ENCODE assay signal across 1 fruit fly cellular context in the genomic region with DNA sequence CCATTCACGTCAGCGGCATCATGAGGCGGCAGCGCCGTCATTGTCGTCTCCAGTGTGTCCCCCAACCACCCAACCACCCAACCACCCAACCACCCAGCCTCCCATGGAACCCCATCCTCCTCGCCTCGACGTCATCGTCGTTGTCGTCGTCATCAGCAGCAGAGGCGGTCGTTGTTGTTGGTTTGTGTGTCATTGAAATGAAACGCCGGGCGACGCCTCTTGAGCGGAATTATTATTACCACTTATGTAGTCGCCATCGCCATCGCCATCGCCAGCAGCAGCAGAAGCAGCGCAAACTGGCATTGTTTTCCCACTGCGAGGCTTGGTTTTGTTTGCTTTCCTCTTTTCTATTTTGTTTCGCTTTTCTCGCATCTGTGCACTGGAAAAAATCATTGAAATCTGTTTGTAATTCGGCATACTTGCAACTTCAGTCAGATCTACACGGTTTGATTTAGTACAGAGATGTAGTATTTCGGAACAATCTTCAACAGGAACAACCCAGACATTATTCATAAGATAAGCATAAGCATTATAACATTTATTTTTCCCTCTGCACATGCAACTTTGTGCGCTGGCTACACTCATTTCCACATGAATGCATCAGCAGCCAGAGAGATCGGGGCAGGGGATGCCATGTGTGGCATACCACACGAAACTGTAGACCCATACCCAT.
TF ChIP-seq lines count a peak whose summit lies in the region.

No protein-coding gene starts in this region.

TF ChIP-seq in whole organism, embryonic, 481 proteins besides CTCF, POLR2A, EP300 and RAD21 (continued from another document and continues in another):
- TF ChIP-seq cwo (GFP tag; optimal IDR thresholded peaks at IDR 0.05; lab: Kevin White, UChicago), result peak; percentile 64
- TF ChIP-seq Jarid2 (GFP tag; optimal IDR thresholded peaks at IDR 0.05; lab: Kevin White, UChicago), result peak; percentile 81
- peak; percentile 47; the same call in 1 of the 3 replicates for TF ChIP-seq C15 (GFP tag; IDR thresholded peaks at IDR 0.05; lab: Robert Waterston, UW)
- no peak for TF ChIP-seq CkIIα-i1 (GFP tag; IDR thresholded peaks at IDR 0.05; lab: Robert Waterston, UW)
- peak; percentile 81 for TF ChIP-seq CG15479 (GFP tag; optimal IDR thresholded peaks at IDR 0.05; lab: Kevin White, UChicago)
- TF ChIP-seq Doc2 (GFP tag; IDR thresholded peaks at IDR 0.05; lab: Robert Waterston, UW), result no peak
- TF ChIP-seq CG13894 (tag; optimal IDR thresholded peaks at IDR 0.05; lab: Kevin White, UChicago), result no peak
- TF ChIP-seq tio (GFP tag; optimal IDR thresholded peaks at IDR 0.05; lab: Kevin White, UChicago), result peak; percentile 94
- TF ChIP-seq ham (GFP tag; IDR thresholded peaks at IDR 0.05; lab: Robert Waterston, UW), result no peak
- peak; percentile 91 for TF ChIP-seq CG10431 (GFP tag; optimal IDR thresholded peaks at IDR 0.05; lab: Kevin White, UChicago)
- no peak for TF ChIP-seq pzg (GFP tag; optimal IDR thresholded peaks at IDR 0.05; lab: Kevin White, UChicago)
- TF ChIP-seq Gug (GFP tag; IDR thresholded peaks at IDR 0.05; lab: Robert Waterston, UW), result peak; percentile 92
- TF ChIP-seq CG9876 (GFP tag; optimal IDR thresholded peaks at IDR 0.05; lab: Kevin White, UChicago), result peak; percentile 94
- TF ChIP-seq hth (optimal IDR thresholded peaks at IDR 0.05; lab: Kevin White, UChicago), result no peak
- TF ChIP-seq Spps (tag; optimal IDR thresholded peaks at IDR 0.05; lab: Kevin White, UChicago), result peak; percentile 99
- TF ChIP-seq CG9817 (tag; optimal IDR thresholded peaks at IDR 0.05; lab: Kevin White, UChicago), result peak; percentile 41
- TF ChIP-seq bab2 (GFP tag; optimal IDR thresholded peaks at IDR 0.05; lab: Kevin White, UChicago), result peak; percentile 98
- TF ChIP-seq HLH3B (GFP tag; IDR thresholded peaks at IDR 0.05; lab: Robert Waterston, UW), result peak; percentile 95
- TF ChIP-seq hb (GFP tag; IDR thresholded peaks at IDR 0.05; lab: Robert Waterston, UW; ENCODE audit: partially characterized antibody), result no peak
- peak; percentile 67 for TF ChIP-seq CG3847 (GFP tag; IDR thresholded peaks at IDR 0.05; lab: Robert Waterston, UW)
- peak; percentile 81 for TF ChIP-seq seq (GFP tag; IDR thresholded peaks at IDR 0.05; lab: Robert Waterston, UW)
- TF ChIP-seq CG43689 (GFP tag; IDR thresholded peaks at IDR 0.05; lab: Robert Waterston, UW), result peak; percentile 57; the same call in 1 of the 2 replicates
- TF ChIP-seq dm (GFP tag; optimal IDR thresholded peaks at IDR 0.05; lab: Kevin White, UChicago), result peak; percentile 95
- peak; percentile 99 for TF ChIP-seq CG2712 (tag; optimal IDR thresholded peaks at IDR 0.05; lab: Kevin White, UChicago)
- peak; percentile 80; the same call in 2 of the 3 replicates for TF ChIP-seq z (GFP tag; IDR thresholded peaks at IDR 0.05; lab: Robert Waterston, UW)
- TF ChIP-seq ewg (GFP tag; optimal IDR thresholded peaks at IDR 0.05; lab: Kevin White, UChicago), result peak; percentile 97
- TF ChIP-seq abd-A (tag; optimal IDR thresholded peaks at IDR 0.05; lab: Kevin White, UChicago), result peak; percentile 53
- no peak for TF ChIP-seq CG3995 (GFP tag; optimal IDR thresholded peaks at IDR 0.05; lab: Kevin White, UChicago)
- TF ChIP-seq CG4730 (GFP tag; IDR thresholded peaks at IDR 0.05; lab: Robert Waterston, UW), result peak; percentile 89
- peak; percentile 97 for TF ChIP-seq CG10209 (GFP tag; optimal IDR thresholded peaks at IDR 0.05; lab: Kevin White, UChicago)
- TF ChIP-seq repo (GFP tag; optimal IDR thresholded peaks at IDR 0.05; lab: Kevin White, UChicago), result peak; percentile 97
- TF ChIP-seq CG16863 (GFP tag; optimal IDR thresholded peaks at IDR 0.05; lab: Kevin White, UChicago), result peak; percentile 98
- peak; percentile 90 for TF ChIP-seq CG9437 (GFP tag; optimal IDR thresholded peaks at IDR 0.05; lab: Kevin White, UChicago)
- peak; percentile 88 for TF ChIP-seq CG15073 (GFP tag; optimal IDR thresholded peaks at IDR 0.05; lab: Kevin White, UChicago)
- no peak for TF ChIP-seq sna (GFP tag; IDR thresholded peaks at IDR 0.05; lab: Robert Waterston, UW; ENCODE audit: partially characterized antibody)
- peak; percentile 98 for TF ChIP-seq CG11398 (GFP tag; optimal IDR thresholded peaks at IDR 0.05; lab: Kevin White, UChicago)
- TF ChIP-seq CG30020 (tag; optimal IDR thresholded peaks at IDR 0.05; lab: Kevin White, UChicago), result peak; percentile 82
- TF ChIP-seq phol (tag; optimal IDR thresholded peaks at IDR 0.05; lab: Kevin White, UChicago), result peak; percentile 98
- TF ChIP-seq Deaf1 (tag; optimal IDR thresholded peaks at IDR 0.05; lab: Kevin White, UChicago), result peak; percentile 72
- peak; percentile 88 for TF ChIP-seq CG14050 (GFP tag; IDR thresholded peaks at IDR 0.05; lab: Robert Waterston, UW)
- TF ChIP-seq CG17186 (GFP tag; optimal IDR thresholded peaks at IDR 0.05; lab: Kevin White, UChicago), result peak; percentile 97
- TF ChIP-seq Hey (tag; optimal IDR thresholded peaks at IDR 0.05; lab: Kevin White, UChicago), result peak; percentile 16
- peak; percentile 66 for TF ChIP-seq toy (GFP tag; IDR thresholded peaks at IDR 0.05; lab: Robert Waterston, UW)
- TF ChIP-seq ERR (GFP tag; optimal IDR thresholded peaks at IDR 0.05; lab: Kevin White, UChicago), result peak; percentile 86
- peak; percentile 58; the same call in 1 of the 2 replicates for TF ChIP-seq CG32532 (GFP tag; IDR thresholded peaks at IDR 0.05; lab: Robert Waterston, UW)
- TF ChIP-seq otp (GFP tag; IDR thresholded peaks at IDR 0.05; lab: Robert Waterston, UW), result peak; percentile 98
- no peak for TF ChIP-seq Doc3 (GFP tag; IDR thresholded peaks at IDR 0.05; lab: Robert Waterston, UW; ENCODE audit: partially characterized antibody)
- peak; percentile 91 to 94 for TF ChIP-seq Hr51 (GFP tag; optimal IDR thresholded peaks at IDR 0.05; lab: Kevin White, UChicago)
- TF ChIP-seq Lhr (GFP tag; optimal IDR thresholded peaks at IDR 0.05; lab: Kevin White, UChicago), result peak; percentile 98
- no peak for TF ChIP-seq al (GFP tag; IDR thresholded peaks at IDR 0.05; lab: Robert Waterston, UW)
- TF ChIP-seq CG8765 (GFP tag; IDR thresholded peaks at IDR 0.05; lab: Robert Waterston, UW), result peak; percentile 97
- peak; percentile 29 for TF ChIP-seq gfzf (GFP tag; optimal IDR thresholded peaks at IDR 0.05; lab: Kevin White, UChicago)
- peak; percentile 95 for TF ChIP-seq CG17568 (GFP tag; optimal IDR thresholded peaks at IDR 0.05; lab: Kevin White, UChicago)
- peak; percentile 89 for TF ChIP-seq dimm (GFP tag; IDR thresholded peaks at IDR 0.05; lab: Robert Waterston, UW)
- TF ChIP-seq Bdp1 (GFP tag; optimal IDR thresholded peaks at IDR 0.05; lab: Kevin White, UChicago), result peak; percentile 92
- TF ChIP-seq CG8388 (GFP tag; optimal IDR thresholded peaks at IDR 0.05; lab: Kevin White, UChicago), result peak; percentile 98
- TF ChIP-seq vfl (GFP tag; optimal IDR thresholded peaks at IDR 0.05; lab: Kevin White, UChicago), result peak; percentile 72
- TF ChIP-seq CG1832 (GFP tag; optimal IDR thresholded peaks at IDR 0.05; lab: Kevin White, UChicago), result no peak
- TF ChIP-seq oc (tag; optimal IDR thresholded peaks at IDR 0.05; lab: Kevin White, UChicago), result peak; percentile 99
- TF ChIP-seq p53 (GFP tag; optimal IDR thresholded peaks at IDR 0.05; lab: Kevin White, UChicago), result peak; percentile 90
- TF ChIP-seq Drgx (GFP tag; IDR thresholded peaks at IDR 0.05; lab: Robert Waterston, UW), result peak; percentile 97
- TF ChIP-seq CG32772 (GFP tag; IDR thresholded peaks at IDR 0.05; lab: Robert Waterston, UW), result peak; percentile 96
- peak; percentile 97 for TF ChIP-seq en (GFP tag; optimal IDR thresholded peaks at IDR 0.05; lab: Kevin White, UChicago)
- no peak for TF ChIP-seq amos (GFP tag; IDR thresholded peaks at IDR 0.05; lab: Robert Waterston, UW; ENCODE audit: partially characterized antibody)
- TF ChIP-seq nerfin-2 (GFP tag; IDR thresholded peaks at IDR 0.05; lab: Robert Waterston, UW; ENCODE audit: partially characterized antibody), result no peak
- TF ChIP-seq CG1529 (GFP tag; optimal IDR thresholded peaks at IDR 0.05; lab: Kevin White, UChicago), result peak; percentile 99
- peak; percentile 87 for TF ChIP-seq Fer3 (tag; optimal IDR thresholded peaks at IDR 0.05; lab: Kevin White, UChicago)
- peak; percentile 49 to 68 for TF ChIP-seq crp (GFP tag; optimal IDR thresholded peaks at IDR 0.05; lab: Kevin White, UChicago)
- TF ChIP-seq H2.0 (GFP tag; IDR thresholded peaks at IDR 0.05; lab: Robert Waterston, UW), result peak; percentile 88
- no peak for TF ChIP-seq CG34224 (GFP tag; IDR thresholded peaks at IDR 0.05; lab: Robert Waterston, UW; ENCODE audit: partially characterized antibody)
- peak; percentile 98 for TF ChIP-seq chm (GFP tag; IDR thresholded peaks at IDR 0.05; lab: Robert Waterston, UW)
- peak; percentile 74 for TF ChIP-seq Ada2b (GFP tag; IDR thresholded peaks at IDR 0.05; lab: Robert Waterston, UW)
- TF ChIP-seq peb (GFP tag; IDR thresholded peaks at IDR 0.05; lab: Robert Waterston, UW), result peak; percentile 95
- TF ChIP-seq CG10321 (GFP tag; IDR thresholded peaks at IDR 0.05; lab: Robert Waterston, UW), result 0 out of 2 replicates have a peak, but pooled peaks have one; percentile 6
- no peak for TF ChIP-seq Lpt (GFP tag; optimal IDR thresholded peaks at IDR 0.05; lab: Kevin White, UChicago)
- TF ChIP-seq CG18262 (tag; optimal IDR thresholded peaks at IDR 0.05; lab: Kevin White, UChicago), result peak; percentile 100
- TF ChIP-seq insv (GFP tag; optimal IDR thresholded peaks at IDR 0.05; lab: Kevin White, UChicago), result peak; percentile 21 to 56
- TF ChIP-seq CG12769 (tag; optimal IDR thresholded peaks at IDR 0.05; lab: Kevin White, UChicago), result peak; percentile 93
- TF ChIP-seq sob (GFP tag; IDR thresholded peaks at IDR 0.05; lab: Robert Waterston, UW), result peak; percentile 85
- TF ChIP-seq cg (GFP tag; optimal IDR thresholded peaks at IDR 0.05; lab: Kevin White, UChicago), result peak; percentile 21
- TF ChIP-seq CG7372 (GFP tag; IDR thresholded peaks at IDR 0.05; lab: Robert Waterston, UW), result peak; percentile 81
- peak; percentile 97 for TF ChIP-seq Hsf (GFP tag; optimal IDR thresholded peaks at IDR 0.05; lab: Kevin White, UChicago)
- peak; percentile 87 for TF ChIP-seq Bteb2 (GFP tag; optimal IDR thresholded peaks at IDR 0.05; lab: Kevin White, UChicago)
- TF ChIP-seq CG10267 (tag; optimal IDR thresholded peaks at IDR 0.05; lab: Kevin White, UChicago), result peak; percentile 97
- peak; percentile 92 for TF ChIP-seq her (GFP tag; optimal IDR thresholded peaks at IDR 0.05; lab: Kevin White, UChicago)
- TF ChIP-seq CG1603 (tag; optimal IDR thresholded peaks at IDR 0.05; lab: Kevin White, UChicago), result peak; percentile 99
- peak; percentile 98 for TF ChIP-seq CG8089 (GFP tag; optimal IDR thresholded peaks at IDR 0.05; lab: Kevin White, UChicago)
- TF ChIP-seq Myb (GFP tag; optimal IDR thresholded peaks at IDR 0.05; lab: Kevin White, UChicago), result peak; percentile 83
- TF ChIP-seq trem (tag; optimal IDR thresholded peaks at IDR 0.05; lab: Kevin White, UChicago), result peak; percentile 97
- peak; percentile 97 for TF ChIP-seq CG15601 (tag; optimal IDR thresholded peaks at IDR 0.05; lab: Kevin White, UChicago)
- TF ChIP-seq Stat92E (GFP tag; optimal IDR thresholded peaks at IDR 0.05; lab: Kevin White, UChicago), result peak in 1 of 3 experiments; percentile 98
- TF ChIP-seq CG8359 (GFP tag; optimal IDR thresholded peaks at IDR 0.05; lab: Kevin White, UChicago; ENCODE audit: borderline replicate concordance), result peak; percentile 95
- TF ChIP-seq Trl (optimal IDR thresholded peaks at IDR 0.05; lab: Kevin White, UChicago), result no peak
- TF ChIP-seq Trl (GFP tag; optimal IDR thresholded peaks at IDR 0.05; lab: Kevin White, UChicago), result peak; percentile 98
- TF ChIP-seq grn (GFP tag; optimal IDR thresholded peaks at IDR 0.05; lab: Kevin White, UChicago), result peak; percentile 77
- TF ChIP-seq emc (GFP tag; optimal IDR thresholded peaks at IDR 0.05; lab: Kevin White, UChicago), result peak; percentile 79
- peak; percentile 95 for TF ChIP-seq tx (GFP tag; optimal IDR thresholded peaks at IDR 0.05; lab: Kevin White, UChicago)
- TF ChIP-seq rib (GFP tag; IDR thresholded peaks at IDR 0.05; lab: Robert Waterston, UW), result peak; percentile 74; the same call in 1 of the 2 replicates
- TF ChIP-seq grau (tag; optimal IDR thresholded peaks at IDR 0.05; lab: Kevin White, UChicago), result peak; percentile 94
- no peak for TF ChIP-seq Dll (GFP tag; IDR thresholded peaks at IDR 0.05; lab: Robert Waterston, UW; ENCODE audit: partially characterized antibody)
- TF ChIP-seq CG15269 (tag; optimal IDR thresholded peaks at IDR 0.05; lab: Kevin White, UChicago), result peak; percentile 84
- no peak for TF ChIP-seq hkb (optimal IDR thresholded peaks at IDR 0.05; lab: Kevin White, UChicago)
- TF ChIP-seq hkb (GFP tag; IDR thresholded peaks at IDR 0.05; lab: Robert Waterston, UW), result peak; percentile 94
- peak; percentile 95 for TF ChIP-seq Elba2 (GFP tag; optimal IDR thresholded peaks at IDR 0.05; lab: Kevin White, UChicago)
- peak; percentile 94 for TF ChIP-seq ranshi (GFP tag; IDR thresholded peaks at IDR 0.05; lab: Robert Waterston, UW)
- TF ChIP-seq sqz (GFP tag; optimal IDR thresholded peaks at IDR 0.05; lab: Kevin White, UChicago), result peak; percentile 93
- TF ChIP-seq aop (GFP tag; IDR thresholded peaks at IDR 0.05; lab: Robert Waterston, UW), result peak; percentile 93
- TF ChIP-seq mld (GFP tag; IDR thresholded peaks at IDR 0.05; lab: Robert Waterston, UW; ENCODE audit: partially characterized antibody), result no peak
- peak; percentile 91 for TF ChIP-seq CG6272 (GFP tag; IDR thresholded peaks at IDR 0.05; lab: Robert Waterston, UW)
- TF ChIP-seq shn (GFP tag; optimal IDR thresholded peaks at IDR 0.05; lab: Kevin White, UChicago), result peak; percentile 95
- TF ChIP-seq zen (tag; optimal IDR thresholded peaks at IDR 0.05; lab: Kevin White, UChicago), result peak; percentile 99
- TF ChIP-seq sr (GFP tag; IDR thresholded peaks at IDR 0.05; lab: Robert Waterston, UW), result peak; percentile 75
- TF ChIP-seq CG14965 (GFP tag; optimal IDR thresholded peaks at IDR 0.05; lab: Kevin White, UChicago; ENCODE audit: borderline replicate concordance), result peak; percentile 86
- TF ChIP-seq CrebB (tag; optimal IDR thresholded peaks at IDR 0.05; lab: Kevin White, UChicago), result peak; percentile 93
- peak; percentile 86 for TF ChIP-seq CG31388 (GFP tag; optimal IDR thresholded peaks at IDR 0.05; lab: Kevin White, UChicago)
- TF ChIP-seq CG11456 (GFP tag; IDR thresholded peaks at IDR 0.05; lab: Robert Waterston, UW), result peak; percentile 83
- TF ChIP-seq Ssrp (tag; optimal IDR thresholded peaks at IDR 0.05; lab: Kevin White, UChicago), result peak; percentile 98
- peak; percentile 99 for TF ChIP-seq chn (GFP tag; optimal IDR thresholded peaks at IDR 0.05; lab: Kevin White, UChicago)
- peak; percentile 91 for TF ChIP-seq ems (GFP tag; optimal IDR thresholded peaks at IDR 0.05; lab: Kevin White, UChicago)
- TF ChIP-seq slp2 (GFP tag; optimal IDR thresholded peaks at IDR 0.05; lab: Kevin White, UChicago), result peak; percentile 98
- TF ChIP-seq Usf (GFP tag; optimal IDR thresholded peaks at IDR 0.05; lab: Kevin White, UChicago), result peak; percentile 94
- peak; percentile 91 for TF ChIP-seq CG10366 (GFP tag; IDR thresholded peaks at IDR 0.05; lab: Robert Waterston, UW)
